Fruit fly (Drosophila melanogaster): Measurements from ENCODE around the gene Toll-9.

DNA sequence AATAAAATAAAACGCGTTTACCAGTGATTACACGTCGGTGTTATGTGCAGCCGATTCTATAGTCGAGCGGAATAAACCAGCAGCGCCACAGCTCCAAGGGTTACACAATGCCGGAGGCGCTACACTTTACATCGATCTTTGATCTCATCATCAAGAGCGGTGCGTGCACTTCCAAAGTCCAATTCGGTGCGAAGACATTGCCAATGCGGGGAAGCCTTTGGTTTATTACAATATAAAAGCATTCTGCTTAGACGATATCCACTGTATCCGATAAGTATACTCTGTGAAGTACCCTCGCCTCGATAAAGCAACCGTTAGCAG, 21.3 kb upstream of the Toll-9 start:
- TF ChIP-seq CTCF (optimal IDR thresholded peaks at IDR 0.05) (no peak), CG8478 (optimal IDR thresholded peaks at IDR 0.05) (no peak)
